Worm (Caenorhabditis elegans) whole organism, early embryonic: Measurements from ENCODE around the gene tbc-3.

Experiments used
- F13C5.2 ChIP-seq: sonication (generic microtip); optimal IDR thresholded peaks from 2 replicates; lab custom pipeline; 2017; ENCODE audit warnings: mild to moderate bottlenecking, missing genetic modification characterization, inconsistent platforms, missing compliant biosample characterization
- ama-1 ChIP-seq: fragments of 150-350 bp; optimal IDR thresholded peaks from 2 replicates; lab custom pipeline; 2014
- ceh-13 ChIP-seq: fragments of 200-800 bp; sonication (Bioruptor generic); optimal IDR thresholded peaks from 2 replicates; lab custom pipeline; 2018; ENCODE audit warnings: mild to moderate bottlenecking, missing genetic modification characterization, missing compliant biosample characterization
- ets-7 ChIP-seq: sonication (generic microtip); optimal IDR thresholded peaks from 2 replicates; lab custom pipeline; 2016; ENCODE audit warnings: missing genotype, missing genetic modification characterization, missing compliant biosample characterization
- sea-1 ChIP-seq: fragments of 200-800 bp; sonication (Bioruptor generic); conservative IDR thresholded peaks from 2 replicates; pipeline ENCODE4 v1.3.6; 2022; ENCODE audit warnings: missing genetic modification characterization, missing compliant biosample characterization

DNA sequence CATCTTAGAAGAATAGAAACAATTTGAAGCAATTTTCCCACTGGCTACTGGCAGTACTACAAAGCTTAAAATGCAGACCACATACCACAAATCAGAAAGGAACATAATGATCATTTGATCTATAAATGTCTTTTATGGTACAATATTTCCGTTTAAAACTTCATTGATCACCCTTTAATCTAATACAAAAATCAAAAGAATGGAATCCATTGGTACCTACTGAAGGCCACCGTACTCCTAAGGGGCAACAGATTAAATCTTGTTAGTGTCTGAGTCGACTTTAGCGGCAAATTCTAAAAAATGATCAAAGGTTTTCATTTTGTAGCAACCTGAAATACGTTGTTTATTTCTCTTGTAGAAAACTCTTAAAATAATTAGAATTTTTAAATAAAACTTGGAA, 26.6 kb upstream of the tbc-3 start:
- TF ChIP-seq ama-1 (lab: Kevin White, UChicago) (no peak), sea-1 (GFP tag; lab: Robert Waterston, UW) (no peak), ceh-13 (GFP tag; lab: Kevin White, UChicago) (no peak), ets-7 (tag; lab: Kevin White, UChicago) (no peak), F13C5.2 (tag; lab: Kevin White, UChicago) (no peak)
